Worm (Caenorhabditis elegans) whole organism, L1 larva: ENCODE data around the gene bus-2.
A peak's percentile ranks its signal among the peaks of the same experiment; 100 is the strongest.

Experiments used
- C04F5.9 ChIP-seq: sonication (generic microtip); optimal IDR thresholded peaks from 2 replicates; lab custom pipeline; 2016; ENCODE audit warnings: missing genetic modification characterization, missing compliant biosample characterization
- nhr-47 ChIP-seq: sonication (generic microtip); optimal IDR thresholded peaks from 2 replicates; lab custom pipeline; 2016; ENCODE audit warnings: mild to moderate bottlenecking, missing genetic modification characterization, moderate library complexity, missing compliant biosample characterization
- sox-4 ChIP-seq: sonication (generic microtip); optimal IDR thresholded peaks from 2 replicates; lab custom pipeline; 2016; ENCODE audit warnings: missing genetic modification characterization, missing compliant biosample characterization

DNA sequence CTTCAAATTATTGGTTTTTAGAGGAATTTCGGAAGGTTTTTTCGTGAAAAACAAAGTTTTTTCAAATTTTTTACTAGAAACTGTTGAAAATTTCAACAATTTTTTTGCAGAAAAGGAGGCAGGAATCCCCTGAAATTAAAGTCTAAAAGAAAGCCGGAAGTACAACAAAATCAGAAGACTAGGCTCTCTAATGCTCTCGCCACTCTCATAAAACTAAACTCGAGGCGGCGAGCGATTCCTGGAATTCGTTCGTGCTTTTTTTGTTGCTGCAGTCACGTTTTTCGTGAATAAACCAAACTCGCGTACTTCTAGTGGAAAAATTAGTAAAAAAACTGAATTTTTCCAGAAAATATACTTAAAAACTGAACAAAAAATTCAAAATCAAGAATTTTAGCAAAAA, 39.2 kb downstream of the bus-2 start:
- TF ChIP-seq C04F5.9 (tag; lab: Kevin White, UChicago) (no peak), nhr-47 (tag; lab: Kevin White, UChicago) (peak; percentile 69), sox-4 (tag; lab: Kevin White, UChicago) (no peak)
